Fruit fly (Drosophila melanogaster) whole organism, embryonic: ENCODE results near the gene hbt.

Source experiments
- ATbp ChIP-seq: fragments of 200-800 bp; sonication (Bioruptor generic); optimal IDR thresholded peaks from 2 replicates; lab custom pipeline; 2017; ENCODE audit warnings: missing biosample characterization, mild to moderate bottlenecking, missing genetic modification characterization, missing genetic modification reagents
- Blimp-1 ChIP-seq: fragments of 200-800 bp; sonication (Bioruptor generic); optimal IDR thresholded peaks from 3 replicates; lab custom pipeline; 2018; ENCODE audit warnings: missing biosample characterization, missing genetic modification characterization, mild to moderate bottlenecking, moderate library complexity, missing genetic modification reagents
- CG10979 ChIP-seq: fragments of 200-800 bp; sonication (Bioruptor generic); optimal IDR thresholded peaks from 2 replicates; lab custom pipeline; 2018; ENCODE audit warnings: missing biosample characterization, mild to moderate bottlenecking, missing genetic modification characterization, moderate library complexity
- CG11504 ChIP-seq: fragments of 200-800 bp; sonication (Bioruptor generic); optimal IDR thresholded peaks from 3 replicates; lab custom pipeline; 2019; ENCODE audit warnings: missing biosample characterization, mild to moderate bottlenecking, missing genetic modification characterization, moderate library complexity
- CG13624 ChIP-seq: fragments of 200-800 bp; sonication (Bioruptor generic); optimal IDR thresholded peaks from 2 replicates; lab custom pipeline; 2016; ENCODE audit warnings: missing biosample characterization, missing genetic modification characterization
- CG14667 ChIP-seq: fragments of 200-800 bp; sonication (Bioruptor generic); IDR thresholded peaks from 2 replicates; pipeline ENCODE4 v1.3.6; 2022; ENCODE audit warnings: missing biosample characterization, missing genetic modification characterization
- CG1529 ChIP-seq: fragments of 200-800 bp; sonication (Bioruptor generic); optimal IDR thresholded peaks from 3 replicates; lab custom pipeline; 2018; ENCODE audit warnings: missing biosample characterization, missing genetic modification characterization
- CG15601 ChIP-seq: fragments of 200-800 bp; sonication (Bioruptor generic); optimal IDR thresholded peaks from 3 replicates; lab custom pipeline; 2019; ENCODE audit warnings: missing biosample characterization, mild to moderate bottlenecking, missing genetic modification characterization, moderate library complexity
- CG17829 ChIP-seq: fragments of 200-800 bp; optimal IDR thresholded peaks from 2 replicates; lab custom pipeline; 2019; ENCODE audit warnings: missing biosample characterization, mild to moderate bottlenecking, missing genetic modification characterization, moderate library complexity
- CG1792 ChIP-seq: fragments of 200-800 bp; sonication (Bioruptor generic); optimal IDR thresholded peaks from 2 replicates; lab custom pipeline; 2016; ENCODE audit warnings: missing biosample characterization, missing genetic modification characterization
- CG18619 ChIP-seq: fragments of 200-800 bp; sonication (Bioruptor generic); optimal IDR thresholded peaks from 3 replicates; lab custom pipeline; 2017; ENCODE audit warnings: missing biosample characterization, mild to moderate bottlenecking, missing genetic modification characterization
- CG2199 ChIP-seq: fragments of 200-800 bp; sonication (Bioruptor generic); IDR thresholded peaks from 3 replicates; pipeline ENCODE4 v1.3.6; 2022; ENCODE audit warnings: missing biosample characterization, missing genetic modification characterization
- CG3163 ChIP-seq: fragments of 200-800 bp; sonication (Bioruptor generic); optimal IDR thresholded peaks from 3 replicates; lab custom pipeline; 2016; ENCODE audit warnings: missing biosample characterization, missing genetic modification characterization
- CG33557 ChIP-seq: fragments of 200-800 bp; sonication (Bioruptor generic); optimal IDR thresholded peaks from 2 replicates; lab custom pipeline; 2019; ENCODE audit warnings: missing biosample characterization, mild to moderate bottlenecking, missing genetic modification characterization, moderate library complexity
- CG4360 ChIP-seq: fragments of 200-800 bp; sonication (Bioruptor generic); IDR thresholded peaks from 2 replicates; pipeline ENCODE4 v1.3.6; 2022; ENCODE audit warnings: missing biosample characterization, missing genetic modification characterization
- CG5180 ChIP-seq: fragments of 200-800 bp; sonication (Bioruptor generic); optimal IDR thresholded peaks from 3 replicates; lab custom pipeline; 2017; ENCODE audit warnings: missing biosample characterization, missing genetic modification characterization, mild to moderate bottlenecking, moderate library complexity, missing genetic modification reagents
- CG6854 ChIP-seq: fragments of 200-800 bp; sonication (Bioruptor generic); optimal IDR thresholded peaks from 3 replicates; lab custom pipeline; 2017; ENCODE audit warnings: missing biosample characterization, mild to moderate bottlenecking, missing genetic modification characterization
- CG7745 ChIP-seq: fragments of 200-800 bp; sonication (Bioruptor generic); optimal IDR thresholded peaks from 2 replicates; lab custom pipeline; 2018; ENCODE audit warnings: missing biosample characterization, mild to moderate bottlenecking, missing genetic modification characterization, moderate library complexity
- CG8089 ChIP-seq: fragments of 200-800 bp; sonication (Bioruptor generic); optimal IDR thresholded peaks from 3 replicates; lab custom pipeline; 2016; ENCODE audit warnings: missing biosample characterization, missing genetic modification characterization
- CG8281 ChIP-seq: fragments of 200-800 bp; sonication (Bioruptor generic); optimal IDR thresholded peaks from 2 replicates; lab custom pipeline; 2018; ENCODE audit warnings: missing biosample characterization, mild to moderate bottlenecking, missing genetic modification characterization, moderate library complexity
- CG8478 ChIP-seq: fragments of >200 bp; optimal IDR thresholded peaks from 2 replicates; lab custom pipeline; 2018
- CG9215 ChIP-seq: fragments of 200-800 bp; sonication (Bioruptor generic); IDR thresholded peaks from 2 replicates; pipeline ENCODE4 v1.3.6; 2022; ENCODE audit warnings: missing biosample characterization, missing genetic modification characterization
- CG9609 ChIP-seq: fragments of 200-800 bp; sonication (Bioruptor generic); optimal IDR thresholded peaks from 3 replicates; lab custom pipeline; 2016; ENCODE audit warnings: missing biosample characterization, missing genetic modification characterization
- CG9797 ChIP-seq: fragments of 200-800 bp; sonication (Bioruptor generic); optimal IDR thresholded peaks from 3 replicates; lab custom pipeline; 2018; ENCODE audit warnings: missing biosample characterization, mild to moderate bottlenecking, missing genetic modification characterization
- Dfd ChIP-seq, 2 experiments: fragments of >200 bp; optimal IDR thresholded peaks; 2 replicates each; lab custom pipeline; 2017; ENCODE audit warnings: missing biosample characterization in 2 of 2, missing genetic modification characterization in 2 of 2
- Dll ChIP-seq: fragments of 200-800 bp; sonication (Bioruptor generic); IDR thresholded peaks from 4 replicates; pipeline ENCODE4 v1.3.6; 2022; ENCODE audit warnings: missing biosample characterization, missing genetic modification characterization; ENCODE audit not compliant: partially characterized antibody
- Ets65A ChIP-seq: fragments of 200-800 bp; sonication (Bioruptor generic); peaks from one replicate; lab custom pipeline; 2016; ENCODE audit warnings: missing biosample characterization, missing genetic modification characterization
- Fer2 ChIP-seq: fragments of 200-800 bp; sonication (Bioruptor generic); optimal IDR thresholded peaks from 2 replicates; lab custom pipeline; 2018; ENCODE audit warnings: missing biosample characterization, mild to moderate bottlenecking, missing genetic modification characterization, moderate library complexity
- Hey ChIP-seq: fragments of 200-800 bp; sonication (Bioruptor generic); optimal IDR thresholded peaks from 3 replicates; lab custom pipeline; 2018; ENCODE audit warnings: missing biosample characterization, mild to moderate bottlenecking, missing genetic modification characterization
- Lhr ChIP-seq: fragments of 200-800 bp; sonication (Bioruptor generic); optimal IDR thresholded peaks from 3 replicates; lab custom pipeline; 2017; ENCODE audit warnings: mild to moderate bottlenecking, missing biosample characterization, missing genetic modification reagents, missing genetic modification characterization
- Neu2 ChIP-seq: fragments of 200-800 bp; sonication (Bioruptor generic); optimal IDR thresholded peaks from 3 replicates; lab custom pipeline; 2016; ENCODE audit warnings: missing biosample characterization, missing genetic modification characterization, borderline replicate concordance
- Rx ChIP-seq: fragments of 200-800 bp; sonication (Bioruptor generic); IDR thresholded peaks from 2 replicates; pipeline ENCODE4 v1.3.6; 2022; ENCODE audit warnings: missing biosample characterization, missing genetic modification characterization
- Side ChIP-seq: fragments of 200-800 bp; sonication (Bioruptor generic); optimal IDR thresholded peaks from 2 replicates; lab custom pipeline; 2016; ENCODE audit warnings: missing biosample characterization, missing genetic modification characterization
- Xrp1 ChIP-seq: fragments of 200-800 bp; sonication (Bioruptor generic); IDR thresholded peaks from 2 replicates; pipeline ENCODE4 v1.3.6; 2022; ENCODE audit warnings: missing biosample characterization, missing genetic modification characterization
- ab ChIP-seq: fragments of 200-800 bp; sonication (Bioruptor generic); optimal IDR thresholded peaks from 2 replicates; lab custom pipeline; 2016; ENCODE audit warnings: missing biosample characterization, missing genetic modification characterization
- ase ChIP-seq: fragments of 200-800 bp; sonication (Bioruptor generic); IDR thresholded peaks from 3 replicates; pipeline ENCODE4 v1.3.6; 2022; ENCODE audit warnings: missing biosample characterization, missing genetic modification characterization
- cad ChIP-seq: fragments of >200 bp; optimal IDR thresholded peaks from 2 replicates; lab custom pipeline; 2017; ENCODE audit warnings: missing biosample characterization, missing genetic modification characterization
- cato ChIP-seq: fragments of 200-800 bp; sonication (Bioruptor generic); optimal IDR thresholded peaks from 2 replicates; lab custom pipeline; 2016; ENCODE audit warnings: missing biosample characterization, missing genetic modification characterization, borderline replicate concordance
- dan ChIP-seq: fragments of 200-800 bp; sonication (Bioruptor generic); IDR thresholded peaks from 2 replicates; pipeline ENCODE4 v1.3.6; 2022; ENCODE audit warnings: missing biosample characterization, missing genetic modification characterization
- dm ChIP-seq: fragments of 200-800 bp; sonication (Bioruptor generic); optimal IDR thresholded peaks from 3 replicates; lab custom pipeline; 2016; ENCODE audit warnings: missing biosample characterization, missing genetic modification characterization
- fd96Cb ChIP-seq: fragments of 200-800 bp; sonication (Bioruptor generic); optimal IDR thresholded peaks from 2 replicates; lab custom pipeline; 2018; ENCODE audit warnings: missing biosample characterization, mild to moderate bottlenecking, missing genetic modification characterization, moderate library complexity
- hb ChIP-seq: fragments of 200-800 bp; sonication (Bioruptor generic); IDR thresholded peaks from 3 replicates; pipeline ENCODE4 v1.3.6; 2022; ENCODE audit warnings: missing biosample characterization, missing genetic modification characterization; ENCODE audit not compliant: partially characterized antibody
- lmd ChIP-seq: fragments of 200-800 bp; sonication (Bioruptor generic); IDR thresholded peaks from 2 replicates; pipeline ENCODE4 v1.3.6; 2022; ENCODE audit warnings: missing biosample characterization, missing genetic modification characterization
- nmo ChIP-seq: fragments of 200-800 bp; sonication (Bioruptor generic); optimal IDR thresholded peaks from 2 replicates; lab custom pipeline; 2018; ENCODE audit warnings: missing biosample characterization, mild to moderate bottlenecking, missing genetic modification characterization, moderate library complexity
- nom ChIP-seq: fragments of 200-800 bp; sonication (Bioruptor generic); optimal IDR thresholded peaks from 2 replicates; lab custom pipeline; 2017; ENCODE audit warnings: missing biosample characterization, missing genetic modification characterization, mild to moderate bottlenecking, moderate library complexity, missing genetic modification reagents
- row ChIP-seq: fragments of 200-800 bp; sonication (Bioruptor generic); IDR thresholded peaks from 3 replicates; pipeline ENCODE4 v1.3.6; 2022; ENCODE audit warnings: missing biosample characterization, missing genetic modification characterization
- ssp ChIP-seq: fragments of 200-800 bp; sonication (Bioruptor generic); IDR thresholded peaks from 2 replicates; pipeline ENCODE4 v1.3.6; 2022; ENCODE audit warnings: missing biosample characterization, missing genetic modification characterization

hbt gene

DNA sequence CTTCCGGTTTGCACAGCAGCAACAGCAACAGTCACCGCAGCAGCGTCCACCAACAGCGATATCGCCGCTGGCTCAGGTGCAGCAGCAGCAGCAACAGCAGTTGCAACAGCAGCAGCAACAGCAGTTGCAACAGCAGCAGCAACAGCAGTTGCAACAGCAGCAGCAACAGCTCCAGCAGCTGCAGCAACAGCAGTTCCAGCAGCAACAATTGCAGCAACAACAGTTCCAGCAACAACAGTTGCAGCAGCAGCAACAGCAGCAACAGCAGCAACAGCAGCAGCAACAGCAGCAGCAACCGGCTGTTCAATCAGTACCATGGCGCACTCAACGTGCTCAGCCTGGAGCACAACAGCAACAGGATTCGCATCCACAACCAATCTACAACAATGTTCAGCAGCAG is 58.4 kb downstream of the hbt start:
- peak in 1 of 2 experiments; percentile 18 for TF ChIP-seq Dfd (GFP tag; optimal IDR thresholded peaks at IDR 0.05; lab: Kevin White, UChicago)
- peak; percentile 0 for TF ChIP-seq Ets65A
- TF ChIP-seq Neu2, result no peak

DNA sequence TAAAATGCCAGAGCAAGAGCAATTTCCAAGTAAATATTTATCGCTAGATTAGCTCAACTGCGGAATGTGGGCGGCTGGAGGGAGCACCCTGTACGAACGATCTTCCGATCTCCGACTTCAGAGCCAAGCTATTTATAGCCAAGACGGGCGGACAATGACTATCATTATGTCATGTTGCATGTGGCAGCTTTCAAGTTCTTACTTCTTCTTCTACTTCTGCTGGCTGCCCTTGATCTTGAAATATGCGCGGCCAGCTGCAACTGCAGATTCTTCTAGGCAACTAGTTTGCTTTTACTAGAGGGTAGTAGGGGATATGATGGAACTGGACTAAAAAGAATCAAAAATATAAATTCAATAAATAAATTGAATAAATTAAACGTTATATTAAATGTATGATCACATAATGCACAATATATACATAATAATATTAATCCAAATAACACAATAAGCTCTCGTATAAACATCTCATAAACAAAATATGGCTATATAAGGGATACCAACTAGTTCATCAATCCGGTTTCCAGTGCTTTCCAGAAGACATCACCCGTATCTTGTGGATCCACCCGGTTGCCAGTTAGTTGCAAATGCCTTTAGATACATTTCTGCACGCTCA is 62.8 kb downstream of the hbt start:
- TF ChIP-seq CG11504 (tag; lab: Kevin White, UChicago), result peak; percentile 3
- TF ChIP-seq Blimp-1 (GFP tag; lab: Kevin White, UChicago), result peak; percentile 5
- TF ChIP-seq CG2199 (GFP tag; lab: Robert Waterston, UW), result 0 out of 3 replicates have a peak, but pooled peaks have one; percentile 15
- peak; percentile 12 for TF ChIP-seq nmo (GFP tag; lab: Kevin White, UChicago)
- peak; percentile 10 for TF ChIP-seq CG10979 (tag; lab: Kevin White, UChicago)
- no peak for TF ChIP-seq CG1792 (GFP tag; lab: Kevin White, UChicago)
- TF ChIP-seq CG8089 (GFP tag; lab: Kevin White, UChicago), result no peak
- 0 out of 2 replicates have a peak, but pooled peaks have one; percentile 15 for TF ChIP-seq lmd (GFP tag; lab: Robert Waterston, UW)
- TF ChIP-seq nom (GFP tag; lab: Kevin White, UChicago), result peak; percentile 41
- TF ChIP-seq Xrp1 (GFP tag; lab: Robert Waterston, UW), result peak; percentile 31; the same call in 1 of the 2 replicates

DNA sequence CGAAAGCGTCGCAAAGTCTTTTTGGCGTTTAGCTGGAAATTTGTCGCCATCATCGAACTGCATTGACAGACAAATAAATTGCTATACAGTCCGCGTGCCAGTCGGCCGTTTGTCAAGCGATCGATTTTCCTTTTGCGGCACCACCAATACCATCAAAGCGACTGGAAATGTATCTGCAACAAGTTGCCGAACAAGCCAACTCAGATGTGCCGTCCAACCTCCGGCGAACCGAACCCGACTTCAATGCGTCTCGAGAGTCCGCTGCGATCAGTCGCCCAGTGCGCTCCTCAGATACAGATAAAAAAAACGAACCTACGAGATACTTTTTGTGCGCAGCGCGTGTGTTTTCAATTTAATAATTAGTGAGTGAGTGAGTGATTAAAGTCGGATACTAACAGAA is 64.3 kb downstream of the hbt start:
- no peak for TF ChIP-seq Fer2 (tag; lab: Kevin White, UChicago)
- no peak for TF ChIP-seq cad (GFP tag; lab: Kevin White, UChicago)
- TF ChIP-seq fd96Cb (tag; lab: Kevin White, UChicago), result no peak
- TF ChIP-seq ATbp (GFP tag; lab: Kevin White, UChicago), result no peak
- TF ChIP-seq CG13624, result no peak
- TF ChIP-seq Hey (tag; lab: Kevin White, UChicago), result no peak
- TF ChIP-seq dm, result no peak
- TF ChIP-seq Dfd (GFP tag; optimal IDR thresholded peaks at IDR 0.05; lab: Kevin White, UChicago), result no peak
- TF ChIP-seq CG3163 (GFP tag; lab: Kevin White, UChicago), result no peak
- no peak for TF ChIP-seq CG9215 (GFP tag; lab: Robert Waterston, UW)
- no peak for TF ChIP-seq Dll (GFP tag; lab: Robert Waterston, UW)
- no peak for TF ChIP-seq hb (GFP tag; lab: Robert Waterston, UW)
- no peak for TF ChIP-seq CG17829 (tag; lab: Kevin White, UChicago)
- no peak for TF ChIP-seq CG9609
- no peak for TF ChIP-seq cato (GFP tag; lab: Kevin White, UChicago)
- TF ChIP-seq CG5180 (GFP tag; lab: Kevin White, UChicago), result peak; percentile 87
- TF ChIP-seq Side (GFP tag; lab: Kevin White, UChicago), result no peak
- TF ChIP-seq dan (GFP tag; lab: Robert Waterston, UW), result no peak
- no peak for TF ChIP-seq CG18619 (GFP tag; lab: Kevin White, UChicago)
- no peak for TF ChIP-seq CG1529 (GFP tag; lab: Kevin White, UChicago)
- TF ChIP-seq row, result 0 out of 3 replicates have a peak, but pooled peaks have one; percentile 21
- no peak for TF ChIP-seq CG7745
- no peak for TF ChIP-seq CG8281 (tag; lab: Kevin White, UChicago)
- peak; percentile 5 for TF ChIP-seq CG15601 (tag; lab: Kevin White, UChicago)
- no peak for TF ChIP-seq CG6854 (GFP tag; lab: Kevin White, UChicago)
- no peak for TF ChIP-seq CG8478 (lab: Kevin White, UChicago)
- no peak for TF ChIP-seq CG9797
- no peak for TF ChIP-seq Lhr (GFP tag; lab: Kevin White, UChicago)
- no peak for TF ChIP-seq CG33557
- no peak for TF ChIP-seq ssp (GFP tag; lab: Robert Waterston, UW)
- TF ChIP-seq ase (GFP tag; lab: Robert Waterston, UW), result no peak
- no peak for TF ChIP-seq Rx (GFP tag; lab: Robert Waterston, UW)
- no peak for TF ChIP-seq CG1792 (GFP tag; lab: Kevin White, UChicago)
- TF ChIP-seq CG4360 (GFP tag; lab: Robert Waterston, UW), result no peak
- TF ChIP-seq ab, result no peak
- no peak for TF ChIP-seq CG14667 (GFP tag; lab: Robert Waterston, UW)
